Fruit fly (Drosophila melanogaster): ENCODE results near the gene CG4362.

CG4362 gene

DNA sequence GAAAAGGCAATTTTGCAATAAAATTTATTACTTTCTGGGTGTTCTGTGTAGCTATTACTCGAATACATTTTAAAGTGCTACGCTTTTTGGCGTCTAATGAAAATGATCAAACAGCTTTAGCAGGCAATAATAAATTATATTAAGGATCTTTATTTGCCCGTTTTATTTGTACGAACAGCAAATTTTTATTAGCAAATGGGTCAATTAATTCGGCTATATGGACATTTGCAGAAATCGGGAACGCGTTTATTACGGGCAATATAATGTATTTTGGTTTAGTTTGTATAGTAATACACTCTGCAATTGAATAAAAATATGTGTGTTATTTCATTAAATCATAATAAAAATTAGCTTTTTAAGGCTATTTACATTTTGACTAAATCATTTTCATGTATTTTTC lies 47.0 kb downstream of the CG4362 start:
- TF ChIP-seq CG17801 (GFP tag; optimal IDR thresholded peaks at IDR 0.05; ENCODE audit: partially characterized antibody): no peak

DNA sequence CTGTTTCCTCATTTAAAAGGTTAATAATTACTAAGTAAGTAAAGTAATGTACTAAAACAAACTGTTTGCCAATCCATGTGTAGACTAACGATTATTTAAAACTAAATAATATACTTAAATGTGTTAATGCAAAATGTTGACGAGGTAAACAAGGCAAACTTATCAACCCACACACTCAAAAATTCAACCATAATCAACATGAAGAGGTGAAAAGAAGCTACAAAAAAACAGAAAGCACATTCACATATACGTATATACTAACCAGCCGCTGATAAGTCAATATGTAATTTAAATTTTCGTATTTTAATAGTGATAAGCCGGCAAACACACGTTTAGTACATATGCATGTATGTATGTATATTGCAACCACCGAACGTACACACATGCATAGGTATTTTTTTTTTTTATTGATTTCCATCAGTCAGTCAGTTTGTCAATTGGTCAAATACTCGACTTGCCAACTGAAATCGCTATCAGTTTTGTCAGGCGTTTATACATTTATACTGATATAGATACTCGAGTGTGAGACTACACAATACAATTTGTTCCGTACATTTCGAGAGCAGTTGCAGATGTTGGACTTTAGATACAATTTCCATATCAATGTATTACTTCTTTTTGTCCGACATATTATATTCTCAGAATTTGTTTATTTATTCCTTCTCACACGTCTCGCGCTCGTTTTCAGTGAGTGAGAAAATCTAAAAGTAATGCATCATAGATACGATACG lies 47.7 kb downstream of the CG4362 start:
- TF ChIP-seq CG17801 (GFP tag; optimal IDR thresholded peaks at IDR 0.05; ENCODE audit: partially characterized antibody): no peak

DNA sequence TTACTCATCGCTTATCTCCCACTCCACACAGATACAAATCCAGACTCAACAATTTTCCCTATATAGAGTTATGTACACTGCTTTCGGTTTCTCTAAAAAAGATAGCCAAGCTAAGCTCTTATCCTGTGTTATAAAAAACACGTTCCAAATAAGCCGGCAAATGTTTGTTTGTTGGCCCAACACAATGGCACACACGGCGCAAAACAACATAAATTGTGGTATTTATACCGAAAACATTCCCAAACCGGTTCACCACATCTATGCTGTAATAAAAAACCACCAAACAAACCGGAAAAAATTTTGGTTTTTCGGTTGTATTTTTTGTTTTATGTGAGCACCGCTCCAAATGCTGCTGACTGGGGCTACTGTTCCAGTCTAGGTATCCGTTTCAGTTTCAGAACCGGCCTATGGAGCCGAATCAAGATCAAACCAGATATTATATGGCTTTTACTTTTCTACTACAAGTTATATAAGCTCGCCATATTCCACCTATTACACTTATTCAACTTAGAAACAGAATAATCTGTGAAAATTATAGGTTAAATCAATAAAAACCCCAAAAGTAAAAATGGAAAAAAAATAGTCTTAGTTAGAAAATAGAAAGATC lies 48.4 kb downstream of the CG4362 start:
- no peak for TF ChIP-seq CG17801 (GFP tag; optimal IDR thresholded peaks at IDR 0.05; ENCODE audit: partially characterized antibody)

DNA sequence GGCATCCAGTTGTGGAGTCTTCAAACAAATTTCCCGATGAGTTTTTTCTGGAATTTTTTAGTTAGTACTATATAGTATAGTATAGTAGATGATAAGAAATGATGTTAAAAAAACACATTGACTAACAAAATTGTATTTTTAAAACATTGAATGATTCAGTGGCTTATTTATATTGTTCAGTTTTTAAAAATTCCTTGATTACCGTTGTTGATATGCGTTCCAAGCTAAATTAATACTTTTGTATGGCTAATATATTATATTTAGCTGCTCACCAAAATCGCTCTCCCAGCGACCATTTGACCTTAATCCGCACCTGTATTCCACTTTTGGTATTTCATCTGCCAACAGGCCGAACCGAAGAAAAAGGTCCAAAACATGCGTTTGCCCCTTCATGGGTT lies 49.4 kb downstream of the CG4362 start:
- TF ChIP-seq CG17801 (GFP tag; optimal IDR thresholded peaks at IDR 0.05; ENCODE audit: partially characterized antibody): no peak

DNA sequence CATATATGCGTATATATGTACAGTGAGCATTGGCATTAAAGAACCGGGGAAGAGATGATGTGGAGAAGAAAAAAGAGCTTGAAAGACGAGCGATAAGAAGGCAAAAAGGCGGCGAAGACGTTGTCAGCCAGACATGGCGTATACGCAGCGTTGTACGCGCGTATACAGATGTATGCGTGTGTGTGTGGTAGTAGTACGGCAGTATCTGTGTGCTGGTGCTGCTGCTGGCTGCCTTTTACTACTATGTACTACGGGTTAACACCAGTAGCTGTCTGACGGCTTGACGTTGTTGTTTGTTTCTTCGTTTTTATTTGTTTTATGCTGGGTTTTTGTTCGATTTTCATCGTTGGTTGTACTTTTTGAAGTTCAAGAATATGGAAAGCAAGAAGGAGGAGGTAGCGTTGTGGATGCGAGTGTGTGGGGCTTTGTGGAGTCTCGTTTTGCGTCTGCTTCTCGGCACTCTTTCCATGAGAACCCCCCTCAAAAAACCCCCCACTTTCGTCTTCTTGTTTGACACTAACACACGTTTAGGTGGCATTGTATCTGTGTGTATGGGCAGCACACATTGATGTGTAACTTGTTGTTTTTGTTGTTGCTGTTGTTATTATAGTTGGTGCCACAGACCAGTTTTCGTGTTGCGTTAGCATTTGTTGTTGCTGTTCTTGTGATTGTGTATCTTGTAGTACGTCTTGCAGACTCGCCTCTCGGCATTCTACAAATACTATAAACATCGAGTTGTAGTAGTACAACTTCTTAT lies 50.0 kb downstream of the CG4362 start:
- no peak for TF ChIP-seq CG17801 (GFP tag; optimal IDR thresholded peaks at IDR 0.05; ENCODE audit: partially characterized antibody)

DNA sequence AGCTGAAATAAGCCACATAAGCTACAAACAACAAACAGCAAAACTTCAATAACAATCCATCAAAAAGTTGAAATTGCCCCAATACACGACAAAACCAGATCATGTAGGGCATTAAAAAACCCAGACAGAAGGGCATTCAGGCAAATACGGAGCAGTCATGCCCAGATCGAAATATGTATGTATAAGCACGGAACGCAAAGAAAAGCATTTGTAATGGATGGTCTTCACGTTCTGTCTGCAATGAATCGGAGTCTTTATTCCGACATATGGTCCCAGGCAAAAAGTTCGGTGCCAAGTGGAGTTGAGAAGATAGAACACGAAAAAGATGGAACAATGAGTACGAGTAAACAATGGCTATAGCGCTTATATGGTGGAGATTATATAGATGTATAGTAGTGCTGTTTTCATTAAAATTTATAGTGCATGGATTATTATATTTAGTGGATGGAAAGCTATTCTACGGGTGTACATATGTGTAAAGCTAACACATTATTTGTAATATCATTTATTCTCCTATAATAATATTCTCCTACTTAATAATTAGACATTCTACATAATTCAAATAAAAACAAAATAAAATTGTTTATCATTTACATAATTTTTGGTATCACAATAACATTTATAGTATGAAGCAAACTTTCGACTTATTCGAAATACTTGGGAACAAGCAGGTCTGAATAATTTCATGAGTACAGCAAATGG lies 50.9 kb downstream of the CG4362 start:
- no peak for TF ChIP-seq CG17801 (GFP tag; optimal IDR thresholded peaks at IDR 0.05; ENCODE audit: partially characterized antibody)

All from ovary, adult (tissue).